Worm (Caenorhabditis elegans) whole organism, mixed stage, embryonic: ENCODE data around the gene npr-13.

ENCODE experiments used
- M03D4.4 ChIP-seq: sonication (generic microtip); optimal IDR thresholded peaks from 2 replicates; lab custom pipeline; 2017; ENCODE audit warnings: mild to moderate bottlenecking, missing genetic modification characterization, missing compliant biosample characterization
- bed-3 ChIP-seq: fragments of 200-800 bp; sonication (Bioruptor generic); optimal IDR thresholded peaks from 3 replicates; lab custom pipeline; 2018; ENCODE audit warnings: mild to moderate bottlenecking, missing genetic modification characterization, moderate library complexity, missing compliant biosample characterization
- ceh-39 ChIP-seq: fragments of 150-350 bp; optimal IDR thresholded peaks from 2 replicates; lab custom pipeline; 2014; ENCODE audit warnings: missing biosample characterization, missing genetic modification characterization
- ceh-43 ChIP-seq: fragments of 200-800 bp; sonication (Bioruptor generic); optimal IDR thresholded peaks from 2 replicates; lab custom pipeline; 2018; ENCODE audit warnings: mild to moderate bottlenecking, missing genetic modification characterization, moderate library complexity, missing compliant biosample characterization
- ceh-83 ChIP-seq: fragments of 200-800 bp; sonication (Bioruptor generic); optimal IDR thresholded peaks from 2 replicates; lab custom pipeline; 2018; ENCODE audit warnings: mild to moderate bottlenecking, missing genetic modification characterization, missing compliant biosample characterization
- ces-1 ChIP-seq: fragments of 150-350 bp; optimal IDR thresholded peaks from 2 replicates; lab custom pipeline; 2014; ENCODE audit warnings: missing biosample characterization, missing genetic modification reagents, missing genetic modification characterization
- cnd-1 ChIP-seq: fragments of 200-800 bp; sonication (Bioruptor generic); optimal IDR thresholded peaks from 2 replicates; lab custom pipeline; 2018; ENCODE audit warnings: mild to moderate bottlenecking, missing genetic modification characterization, missing compliant biosample characterization
- drap-1 ChIP-seq: fragments of 200-800 bp; sonication (Bioruptor generic); optimal IDR thresholded peaks from 3 replicates; lab custom pipeline; 2018; ENCODE audit warnings: mild to moderate bottlenecking, missing genetic modification characterization, missing compliant biosample characterization
- elt-1 ChIP-seq: sonication (generic microtip); optimal IDR thresholded peaks from 2 replicates; lab custom pipeline; 2017; ENCODE audit warnings: missing genetic modification characterization, mild to moderate bottlenecking, missing compliant biosample characterization, antibody characterized with exemption, moderate library complexity, borderline replicate concordance; ENCODE audit not compliant: insufficient read depth
- flh-1 ChIP-seq: fragments of 200-800 bp; sonication (Bioruptor generic); optimal IDR thresholded peaks from 2 replicates; lab custom pipeline; 2018; ENCODE audit warnings: mild to moderate bottlenecking, missing genetic modification characterization, moderate library complexity, missing compliant biosample characterization
- ham-2 ChIP-seq: fragments of 200-800 bp; sonication (Bioruptor generic); optimal IDR thresholded peaks from 2 replicates; lab custom pipeline; 2018; ENCODE audit warnings: mild to moderate bottlenecking, missing genetic modification characterization, missing compliant biosample characterization
- hlh-1 ChIP-seq: fragments of 150-350 bp; optimal IDR thresholded peaks from 2 replicates; lab custom pipeline; 2014; ENCODE audit warnings: missing biosample characterization, missing genetic modification reagents, missing genetic modification characterization
- lin-32 ChIP-seq: fragments of 200-800 bp; sonication (Bioruptor generic); optimal IDR thresholded peaks from 2 replicates; lab custom pipeline; 2018; ENCODE audit warnings: mild to moderate bottlenecking, missing genetic modification characterization, missing compliant biosample characterization
- lsy-2 ChIP-seq: fragments of 150-350 bp; optimal IDR thresholded peaks from 2 replicates; lab custom pipeline; 2014; ENCODE audit warnings: missing biosample characterization, missing genetic modification characterization
- mab-5 ChIP-seq: fragments of 150-350 bp; optimal IDR thresholded peaks from 2 replicates; lab custom pipeline; 2014; ENCODE audit warnings: missing biosample characterization, missing genetic modification characterization
- mep-1 ChIP-seq: fragments of 150-350 bp; optimal IDR thresholded peaks from 2 replicates; lab custom pipeline; 2017; ENCODE audit warnings: missing biosample characterization, missing genetic modification reagents, missing genetic modification characterization, inconsistent platforms
- mls-2 ChIP-seq: sonication (generic microtip); optimal IDR thresholded peaks from 2 replicates; lab custom pipeline; 2016; ENCODE audit warnings: mild to moderate bottlenecking, missing genetic modification characterization, moderate library complexity, missing compliant biosample characterization
- nhr-2 ChIP-seq: fragments of 150-350 bp; optimal IDR thresholded peaks from 2 replicates; lab custom pipeline; 2014; ENCODE audit warnings: missing biosample characterization, missing genetic modification characterization
- nhr-237 ChIP-seq: fragments of 150-350 bp; optimal IDR thresholded peaks from 2 replicates; lab custom pipeline; 2014; ENCODE audit warnings: missing biosample characterization, missing genetic modification characterization
- nhr-76 ChIP-seq: sonication (generic microtip); optimal IDR thresholded peaks from 2 replicates; lab custom pipeline; 2017; ENCODE audit warnings: missing biosample characterization, missing genetic modification characterization
- sem-2 ChIP-seq: fragments of 200-800 bp; sonication (Bioruptor generic); optimal IDR thresholded peaks from 2 replicates; lab custom pipeline; 2018; ENCODE audit warnings: mild to moderate bottlenecking, missing genetic modification characterization, missing compliant biosample characterization
- sptf-1 ChIP-seq: sonication (generic microtip); optimal IDR thresholded peaks from 2 replicates; lab custom pipeline; 2017; ENCODE audit warnings: mild to moderate bottlenecking, missing genetic modification characterization, moderate library complexity, missing compliant biosample characterization
- tbx-8 ChIP-seq: fragments of 200-800 bp; sonication (Bioruptor generic); optimal IDR thresholded peaks from 2 replicates; lab custom pipeline; 2018; ENCODE audit warnings: mild to moderate bottlenecking, missing genetic modification characterization, moderate library complexity, missing compliant biosample characterization
- unc-120 ChIP-seq: sonication (generic microtip); optimal IDR thresholded peaks from 2 replicates; lab custom pipeline; 2017; ENCODE audit warnings: missing genetic modification characterization, missing compliant biosample characterization; ENCODE audit not compliant: poor library complexity, severe bottlenecking
- unc-39 ChIP-seq: fragments of 150-350 bp; optimal IDR thresholded peaks from 2 replicates; lab custom pipeline; 2014; ENCODE audit warnings: missing biosample characterization, missing genetic modification characterization
- unc-62 ChIP-seq: fragments of 150-350 bp; optimal IDR thresholded peaks from 2 replicates; lab custom pipeline; 2014; ENCODE audit warnings: missing biosample characterization, missing genetic modification reagents, missing genetic modification characterization
- zip-8 ChIP-seq: fragments of 150-350 bp; optimal IDR thresholded peaks from 2 replicates; lab custom pipeline; 2014; ENCODE audit warnings: missing biosample characterization, missing genetic modification characterization
- ztf-11 ChIP-seq: fragments of 150-350 bp; optimal IDR thresholded peaks from 2 replicates; lab custom pipeline; 2014; ENCODE audit warnings: missing biosample characterization, missing genetic modification characterization

npr-13 gene

ce11 chrV:14871365-14871764 lies 13.0 kb upstream of the npr-13 start, which contains the start of gene ZC412.3:
TSS of gene ZC412.3 (minus strand) at chrV:14871547.
- TF ChIP-seq ceh-39 (tag; lab: Kevin White, UChicago) = no peak
- peak; percentile 63 for TF ChIP-seq unc-120
- no peak for TF ChIP-seq ztf-11 (tag; lab: Kevin White, UChicago)
- TF ChIP-seq hlh-1 (tag; lab: Kevin White, UChicago) = peak; percentile 19

- TF ChIP-seq mls-2 (tag; lab: Kevin White, UChicago) (no peak), hlh-1 (tag; lab: Kevin White, UChicago) (no peak), nhr-76 (tag; lab: Kevin White, UChicago) (no peak), unc-39 (tag; lab: Kevin White, UChicago) (no peak), tbx-8 (GFP tag; lab: Kevin White, UChicago) (no peak), flh-1 (GFP tag; lab: Kevin White, UChicago) (no peak), ham-2 (GFP tag; lab: Kevin White, UChicago) (no peak), unc-120 (no peak), mab-5 (tag; lab: Kevin White, UChicago) (no peak), lsy-2 (tag; lab: Kevin White, UChicago) (no peak), elt-1 (tag; lab: Kevin White, UChicago) (no peak), nhr-237 (no peak)
These were observed 9.8 kb upstream of the npr-13 start, which contains the start of gene gcy-14 for ce11 chrV:14868181-14868580. TSS of gene gcy-14 (minus strand) at chrV:14868281.

DNA sequence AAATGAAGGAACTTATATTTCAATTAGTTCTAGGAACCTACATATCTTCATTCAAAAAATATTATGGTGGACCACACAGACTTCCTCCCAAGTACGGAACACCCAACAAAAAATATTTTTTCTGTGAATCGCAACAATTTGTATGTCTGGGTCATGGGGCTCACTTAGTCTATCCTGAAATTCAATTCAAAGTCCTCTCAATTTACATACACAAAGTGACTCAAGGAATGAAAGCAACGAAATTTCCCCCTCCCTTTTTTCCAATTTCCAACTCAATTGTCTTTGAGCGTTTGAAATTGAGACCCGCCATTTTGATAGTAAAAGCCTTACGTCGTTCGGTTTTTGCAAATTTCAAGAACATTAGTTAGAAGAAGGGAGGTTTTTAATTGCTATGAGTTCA lies 977 bp upstream of the npr-13 start:
- TF ChIP-seq ces-1 = peak; percentile 70
- no peak for TF ChIP-seq mab-5 (tag; lab: Kevin White, UChicago)

- TF ChIP-seq unc-62 (GFP tag; lab: Kevin White, UChicago) (no peak), lsy-2 (tag; lab: Kevin White, UChicago) (no peak), cnd-1 (tag; lab: Kevin White, UChicago) (peak; percentile 47), mab-5 (tag; lab: Kevin White, UChicago) (no peak), flh-1 (GFP tag; lab: Kevin White, UChicago) (peak; percentile 40), ceh-43 (GFP tag; lab: Kevin White, UChicago) (peak; percentile 61), M03D4.4 (peak; percentile 78), bed-3 (GFP tag; lab: Kevin White, UChicago) (peak; percentile 39), drap-1 (GFP tag; lab: Kevin White, UChicago) (peak; percentile 91), sem-2 (peak; percentile 59), mls-2 (tag; lab: Kevin White, UChicago) (peak; percentile 50), ceh-83 (GFP tag; lab: Kevin White, UChicago) (peak; percentile 47), sptf-1 (tag; lab: Kevin White, UChicago) (peak; percentile 70), unc-120 (peak; percentile 53)
These were observed 2.8 kb downstream of the npr-13 start for ce11 chrV:14855626-14856025.

DNA sequence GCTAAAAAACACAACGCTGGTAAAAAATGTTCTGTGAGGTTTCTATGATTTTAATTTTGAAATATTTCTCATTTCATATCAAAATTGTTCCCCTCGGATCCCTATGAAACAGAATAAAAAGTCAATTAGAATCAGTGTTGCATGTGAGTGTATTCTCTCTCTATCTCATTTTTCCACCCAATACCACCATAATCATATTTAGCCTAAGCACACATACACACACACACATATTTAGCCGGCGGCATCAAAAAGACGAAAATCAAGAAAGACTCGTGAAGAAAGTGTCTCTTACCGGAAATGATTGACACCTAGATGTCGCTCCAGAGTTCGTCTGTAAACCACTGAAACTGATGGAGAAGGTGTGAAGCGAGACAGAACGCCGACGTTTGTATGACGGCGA lies 4.1 kb downstream of the npr-13 start:
- peak; percentile 88 for TF ChIP-seq ces-1
- TF ChIP-seq mep-1 = no peak
- no peak for TF ChIP-seq nhr-2 (tag; lab: Kevin White, UChicago)
- TF ChIP-seq unc-62 (GFP tag; lab: Kevin White, UChicago) = no peak
- TF ChIP-seq tbx-8 (GFP tag; lab: Kevin White, UChicago) = no peak
- TF ChIP-seq lin-32 (GFP tag; lab: Kevin White, UChicago) = no peak
- TF ChIP-seq, all 35 proteins: peak for 1

DNA sequence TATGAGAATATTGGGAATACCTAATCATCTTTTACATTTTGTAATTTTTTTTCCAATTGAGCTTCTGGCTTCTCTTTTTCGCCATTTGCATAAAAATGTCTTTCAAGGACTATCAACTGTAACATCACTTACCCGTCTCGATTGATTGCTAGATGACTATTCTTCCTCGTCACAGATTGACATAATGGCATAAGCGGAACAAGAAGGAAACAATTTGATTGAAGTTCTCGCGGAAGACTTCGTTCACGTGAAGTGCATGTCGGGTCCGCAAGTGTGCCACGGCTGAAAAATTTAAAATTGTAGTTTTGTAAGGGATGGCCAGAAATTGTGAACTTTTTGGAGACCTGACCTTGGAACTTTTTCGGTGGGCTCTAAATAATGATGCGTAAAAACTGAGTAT lies 4.7 kb downstream of the npr-13 start:
- TF ChIP-seq zip-8 (no peak), ces-1 (peak; percentile 1)

DNA sequence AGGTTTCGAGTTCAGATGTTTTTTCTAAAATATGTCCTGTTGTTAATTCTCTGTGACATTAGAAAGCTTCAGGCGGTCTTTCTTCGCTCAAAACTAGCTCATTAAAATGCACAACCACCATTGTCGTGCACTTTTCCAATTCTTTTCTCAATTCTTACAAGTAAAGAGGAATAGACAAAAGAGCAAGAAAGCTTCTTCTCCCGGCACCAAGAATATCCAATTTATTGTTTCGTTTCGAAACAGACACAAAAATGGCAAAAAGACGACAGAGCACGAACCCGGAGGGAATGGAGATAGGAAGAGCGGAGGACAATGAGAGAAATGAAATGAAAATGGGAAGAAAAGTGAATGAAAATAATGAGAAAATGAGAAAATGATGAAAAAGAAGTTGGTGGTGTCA lies 5.8 kb downstream of the npr-13 start:
- TF ChIP-seq ces-1 (peak; percentile 58), M03D4.4 (no peak), ham-2 (GFP tag; lab: Kevin White, UChicago) (no peak), nhr-237 (no peak)
